Worm (Caenorhabditis elegans): ENCODE data around the gene Y68A4A.13.

ce11 chrV:17208045-17208444 is at the start of gene Y68A4A.13:
- TF ChIP-seq flh-1 (GFP tag; optimal IDR thresholded peaks at IDR 0.05) (no peak), elt-1 (tag; optimal IDR thresholded peaks at IDR 0.05; ENCODE audit: borderline replicate concordance, insufficient read depth) (no peak), ztf-11 (tag; optimal IDR thresholded peaks at IDR 0.05) (no peak), blmp-1 (tag; optimal IDR thresholded peaks at IDR 0.05) (no peak), ceh-83 (GFP tag; optimal IDR thresholded peaks at IDR 0.05) (no peak), unc-39 (tag; optimal IDR thresholded peaks at IDR 0.05) (no peak)

Data from whole organism, mixed stage, embryonic.